Fruit fly (Drosophila melanogaster): ENCODE results near the gene IntS2.

DNA sequence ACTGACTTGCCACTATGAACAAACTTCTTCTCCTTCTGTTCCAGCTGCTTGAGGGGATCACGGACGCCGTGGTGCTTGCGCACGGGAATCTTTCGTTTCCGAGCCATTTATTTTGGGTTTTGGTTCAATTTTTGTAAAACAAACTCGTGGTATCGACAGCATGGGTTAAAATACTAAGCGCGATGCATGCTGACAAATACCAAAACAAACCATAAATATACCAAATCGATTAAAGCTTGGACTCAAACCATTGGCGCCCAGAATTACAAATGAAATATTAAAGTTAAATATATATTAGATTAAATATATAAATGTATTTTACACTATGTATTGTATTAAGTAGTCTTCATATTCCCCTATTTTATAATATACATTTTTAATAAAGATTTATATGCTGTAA, 27.3 kb downstream of the IntS2 start, which contains the start of gene CG8326:
- TF ChIP-seq CG14711 (tag; optimal IDR thresholded peaks at IDR 0.05) (no peak), CG5204 (GFP tag; optimal IDR thresholded peaks at IDR 0.05) (no peak)
